Fruit fly (Drosophila melanogaster): ENCODE data around the gene Ndf.

Ndf gene

dm6 chr2L:10003593-10003992 lies at the start of gene Ndf (continued):
- TF ChIP-seq Mad (GFP tag; optimal IDR thresholded peaks at IDR 0.05), result peak; percentile 60
- TF ChIP-seq CG8765 (GFP tag; IDR thresholded peaks at IDR 0.05), result no peak
- TF ChIP-seq CG15601 (tag; optimal IDR thresholded peaks at IDR 0.05), result peak; percentile 33
- peak; percentile 55 for TF ChIP-seq CG34376 (GFP tag; optimal IDR thresholded peaks at IDR 0.05)
- TF ChIP-seq peb (GFP tag; IDR thresholded peaks at IDR 0.05), result no peak
- TF ChIP-seq pan (optimal IDR thresholded peaks at IDR 0.05), result no peak
- peak in 1 of 2 experiments; percentile 68 for TF ChIP-seq pan (GFP tag; optimal IDR thresholded peaks at IDR 0.05 in 1 of 2, IDR thresholded peaks at IDR 0.05 in 1 of 2)
- TF ChIP-seq Pdp1 (GFP tag; optimal IDR thresholded peaks at IDR 0.05), result peak; percentile 67 to 72
- TF ChIP-seq Neu2 (GFP tag; optimal IDR thresholded peaks at IDR 0.05; ENCODE audit: borderline replicate concordance), result no peak
- TF ChIP-seq Med (GFP tag), result peak; percentile 98
- no peak for TF ChIP-seq Hr39 (optimal IDR thresholded peaks at IDR 0.05)
- peak; percentile 39; the same call in 1 of the 3 replicates for TF ChIP-seq CG14860 (GFP tag; IDR thresholded peaks at IDR 0.05; ENCODE audit: partially characterized antibody)
- peak; percentile 54 for TF ChIP-seq Oaz (GFP tag; IDR thresholded peaks at IDR 0.05)
- peak; percentile 86 for TF ChIP-seq Sry-δ (GFP tag; optimal IDR thresholded peaks at IDR 0.05)
- TF ChIP-seq sens-2 (GFP tag; IDR thresholded peaks at IDR 0.05), result 0 out of 2 replicates have a peak, but pooled peaks have one; percentile 8
- TF ChIP-seq CG11093 (GFP tag; IDR thresholded peaks at IDR 0.05), result 0 out of 3 replicates have a peak, but pooled peaks have one; percentile 32
- TF ChIP-seq ERR (GFP tag; optimal IDR thresholded peaks at IDR 0.05), result peak; percentile 41
- no peak for TF ChIP-seq eyg (GFP tag; optimal IDR thresholded peaks at IDR 0.05)
- peak; percentile 89 for TF ChIP-seq CG42726 (GFP tag; IDR thresholded peaks at IDR 0.05; ENCODE audit: partially characterized antibody)
- TF ChIP-seq fd96Cb (tag; optimal IDR thresholded peaks at IDR 0.05), result peak; percentile 21
- peak; percentile 41 for TF ChIP-seq CG7556 (GFP tag; optimal IDR thresholded peaks at IDR 0.05)
- peak; percentile 8 for TF ChIP-seq HmgD (GFP tag; optimal IDR thresholded peaks at IDR 0.05)
- TF ChIP-seq en (GFP tag; optimal IDR thresholded peaks at IDR 0.05), result no peak
- TF ChIP-seq sob (GFP tag; IDR thresholded peaks at IDR 0.05), result peak; percentile 76
- TF ChIP-seq HLHmδ (GFP tag; optimal IDR thresholded peaks at IDR 0.05), result peak; percentile 73
- no peak for TF ChIP-seq CTCF (GFP tag; optimal IDR thresholded peaks at IDR 0.05)
- TF ChIP-seq Doc2 (GFP tag; IDR thresholded peaks at IDR 0.05), result no peak
- TF ChIP-seq CG17612 (GFP tag; IDR thresholded peaks at IDR 0.05), result 0 out of 2 replicates have a peak, but pooled peaks have one; percentile 59
- peak; percentile 48; the same call in 2 of the 3 replicates for TF ChIP-seq CG14050 (GFP tag; IDR thresholded peaks at IDR 0.05)
- TF ChIP-seq Lhr (GFP tag; optimal IDR thresholded peaks at IDR 0.05), result peak; percentile 65
- TF ChIP-seq CG7372 (GFP tag; IDR thresholded peaks at IDR 0.05), result 0 out of 2 replicates have a peak, but pooled peaks have one; percentile 15
- TF ChIP-seq CG6254 (GFP tag; optimal IDR thresholded peaks at IDR 0.05), result peak; percentile 7
- peak; percentile 13 for TF ChIP-seq CG3065 (GFP tag; optimal IDR thresholded peaks at IDR 0.05)
- peak; percentile 65 for TF ChIP-seq gem (tag; optimal IDR thresholded peaks at IDR 0.05)
- peak; percentile 63 for TF ChIP-seq CG30020 (tag; optimal IDR thresholded peaks at IDR 0.05)
- TF ChIP-seq CG11085 (GFP tag; IDR thresholded peaks at IDR 0.05), result peak; percentile 67
- peak; percentile 53 for TF ChIP-seq Dek (tag; optimal IDR thresholded peaks at IDR 0.05)
- 0 out of 2 replicates have a peak, but pooled peaks have one; percentile 9 for TF ChIP-seq klu (GFP tag; IDR thresholded peaks at IDR 0.05)
- TF ChIP-seq NfI (GFP tag; optimal IDR thresholded peaks at IDR 0.05), result peak; percentile 77
- peak; percentile 56 for TF ChIP-seq CG10209 (GFP tag; optimal IDR thresholded peaks at IDR 0.05)
- TF ChIP-seq CG11247 (GFP tag; IDR thresholded peaks at IDR 0.05), result peak; percentile 70
- peak; percentile 64 for TF ChIP-seq MESR4 (GFP tag; optimal IDR thresholded peaks at IDR 0.05)
- TF ChIP-seq lilli (GFP tag; optimal IDR thresholded peaks at IDR 0.05), result peak; percentile 70
- no peak for TF ChIP-seq Hand (GFP tag; optimal IDR thresholded peaks at IDR 0.05)
- peak; percentile 48 for TF ChIP-seq Dp (GFP tag; optimal IDR thresholded peaks at IDR 0.05)
- TF ChIP-seq CG8359 (GFP tag; optimal IDR thresholded peaks at IDR 0.05; ENCODE audit: borderline replicate concordance), result no peak
- peak; percentile 67; the same call in 1 of the 2 replicates for TF ChIP-seq CG16779 (GFP tag; IDR thresholded peaks at IDR 0.05)
- TF ChIP-seq pita (GFP tag; optimal IDR thresholded peaks at IDR 0.05), result no peak
- no peak for TF ChIP-seq odd (GFP tag; optimal IDR thresholded peaks at IDR 0.05)
- TF ChIP-seq tio (GFP tag; optimal IDR thresholded peaks at IDR 0.05), result no peak
- peak; percentile 62 for TF ChIP-seq CG3281 (GFP tag; optimal IDR thresholded peaks at IDR 0.05)
